Worm (Caenorhabditis elegans): ENCODE results near the gene ptr-13.

DNA sequence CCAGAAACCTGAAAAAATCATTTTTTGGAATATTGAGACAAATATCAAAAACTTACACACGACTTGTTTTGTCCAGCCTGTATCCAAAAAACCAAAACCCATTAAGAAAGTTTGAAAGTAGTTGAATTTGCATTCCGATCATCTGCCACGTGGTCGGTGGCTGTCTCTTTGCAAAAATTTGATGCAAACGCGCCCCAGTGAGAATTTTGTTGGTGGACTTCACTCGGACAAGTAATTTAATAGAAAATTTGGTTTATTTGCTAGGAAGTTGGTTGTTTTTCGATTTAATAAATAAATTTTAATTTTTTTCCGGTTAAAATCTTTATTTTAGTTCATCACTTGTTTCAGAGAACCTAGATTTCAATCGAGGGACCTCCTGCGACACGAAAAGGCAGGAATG lies 13.1 kb upstream of the ptr-13 start:
- TF ChIP-seq lin-39 (tag; optimal IDR thresholded peaks at IDR 0.05), result no peak
- no peak for TF ChIP-seq lsy-2 (tag; optimal IDR thresholded peaks at IDR 0.05)
- no peak for TF ChIP-seq nhr-85 (tag)
- TF ChIP-seq sox-4 (tag; optimal IDR thresholded peaks at IDR 0.05), result no peak
- no peak for TF ChIP-seq elt-2 (tag; optimal IDR thresholded peaks at IDR 0.05)
- TF ChIP-seq mdl-1 (tag; optimal IDR thresholded peaks at IDR 0.05), result no peak
- no peak for TF ChIP-seq lir-3 (tag; optimal IDR thresholded peaks at IDR 0.05; ENCODE audit: poor library complexity)
- no peak for TF ChIP-seq jun-1 (tag; optimal IDR thresholded peaks at IDR 0.05)
